Fruit fly (Drosophila melanogaster) whole organism, embryonic: ENCODE results near the gene Blm.

Source experiments
- Abd-B ChIP-seq: fragments of 200-800 bp; sonication (Bioruptor generic); optimal IDR thresholded peaks from 2 replicates; lab custom pipeline; 2018; ENCODE audit warnings: missing biosample characterization, mild to moderate bottlenecking, missing genetic modification characterization, moderate library complexity
- Antp ChIP-seq: fragments of 200-800 bp; sonication (Bioruptor generic); optimal IDR thresholded peaks from 3 replicates; lab custom pipeline; 2016; ENCODE audit warnings: missing biosample characterization, missing genetic modification characterization
- Asciz ChIP-seq: fragments of 200-800 bp; sonication (Bioruptor generic); optimal IDR thresholded peaks from 2 replicates; lab custom pipeline; 2017; ENCODE audit warnings: missing biosample characterization, mild to moderate bottlenecking, missing genetic modification characterization, missing genetic modification reagents
- Atf3 ChIP-seq: fragments of 200-800 bp; sonication (Bioruptor generic); optimal IDR thresholded peaks from 3 replicates; lab custom pipeline; 2016; ENCODE audit warnings: missing biosample characterization, missing genetic modification characterization
- BtbVII ChIP-seq: fragments of 200-800 bp; sonication (Bioruptor generic); optimal IDR thresholded peaks from 3 replicates; lab custom pipeline; 2017; ENCODE audit warnings: missing biosample characterization, mild to moderate bottlenecking, missing genetic modification characterization
- C15 ChIP-seq: fragments of 200-800 bp; sonication (Bioruptor generic); IDR thresholded peaks from 3 replicates; pipeline ENCODE4 v1.3.6; 2022; ENCODE audit warnings: missing biosample characterization, missing genetic modification characterization
- CG12769 ChIP-seq: fragments of 200-800 bp; sonication (Bioruptor generic); optimal IDR thresholded peaks from 2 replicates; lab custom pipeline; 2019; ENCODE audit warnings: missing biosample characterization, mild to moderate bottlenecking, missing genetic modification characterization, moderate library complexity
- CG13775 ChIP-seq: fragments of 200-800 bp; sonication (Bioruptor generic); optimal IDR thresholded peaks from 3 replicates; lab custom pipeline; 2017; ENCODE audit warnings: missing biosample characterization, mild to moderate bottlenecking, missing genetic modification characterization
- CG14710 ChIP-seq: fragments of 200-800 bp; sonication (Bioruptor generic); optimal IDR thresholded peaks from 3 replicates; lab custom pipeline; 2019; ENCODE audit warnings: missing biosample characterization, mild to moderate bottlenecking, missing genetic modification characterization, moderate library complexity
- CG17802 ChIP-seq: fragments of 200-800 bp; sonication (Bioruptor generic); optimal IDR thresholded peaks from 2 replicates; lab custom pipeline; 2018; ENCODE audit warnings: missing biosample characterization, mild to moderate bottlenecking, missing genetic modification characterization, moderate library complexity
- CG1832 ChIP-seq: fragments of 200-800 bp; sonication (Bioruptor generic); optimal IDR thresholded peaks from 2 replicates; lab custom pipeline; 2017; ENCODE audit warnings: missing biosample characterization, mild to moderate bottlenecking, missing genetic modification characterization, inconsistent platforms
- CG30431 ChIP-seq: fragments of 200-800 bp; sonication (Bioruptor generic); optimal IDR thresholded peaks from 2 replicates; lab custom pipeline; 2017; ENCODE audit warnings: missing biosample characterization, missing genetic modification characterization
- CG3163 ChIP-seq: fragments of 200-800 bp; sonication (Bioruptor generic); optimal IDR thresholded peaks from 3 replicates; lab custom pipeline; 2016; ENCODE audit warnings: missing biosample characterization, missing genetic modification characterization
- CG4360 ChIP-seq: fragments of 200-800 bp; sonication (Bioruptor generic); IDR thresholded peaks from 2 replicates; pipeline ENCODE4 v1.3.6; 2022; ENCODE audit warnings: missing biosample characterization, missing genetic modification characterization
- CG43689 ChIP-seq: fragments of 200-800 bp; sonication (Bioruptor generic); IDR thresholded peaks from 2 replicates; pipeline ENCODE4 v1.3.6; 2022; ENCODE audit warnings: missing biosample characterization, missing genetic modification characterization
- CG4707 ChIP-seq: fragments of 200-800 bp; sonication (Bioruptor generic); optimal IDR thresholded peaks from 2 replicates; lab custom pipeline; 2018; ENCODE audit warnings: missing biosample characterization, mild to moderate bottlenecking, missing genetic modification characterization, moderate library complexity
- CG5245 ChIP-seq: fragments of 200-800 bp; sonication (Bioruptor generic); optimal IDR thresholded peaks from 3 replicates; lab custom pipeline; 2016; ENCODE audit warnings: missing biosample characterization, missing genetic modification characterization
- CG6854 ChIP-seq: fragments of 200-800 bp; sonication (Bioruptor generic); optimal IDR thresholded peaks from 3 replicates; lab custom pipeline; 2017; ENCODE audit warnings: missing biosample characterization, mild to moderate bottlenecking, missing genetic modification characterization
- CG7928 ChIP-seq: fragments of 200-800 bp; sonication (Bioruptor generic); optimal IDR thresholded peaks from 2 replicates; lab custom pipeline; 2017; ENCODE audit warnings: missing biosample characterization, mild to moderate bottlenecking, missing genetic modification characterization
- CG7963 ChIP-seq: fragments of 200-800 bp; sonication (Bioruptor generic); IDR thresholded peaks from 3 replicates; pipeline ENCODE4 v1.3.6; 2022; ENCODE audit warnings: missing biosample characterization, missing genetic modification characterization; ENCODE audit not compliant: partially characterized antibody
- CG8478 ChIP-seq: fragments of >200 bp; optimal IDR thresholded peaks from 2 replicates; lab custom pipeline; 2018
- CoRest ChIP-seq: fragments of 200-800 bp; sonication (Bioruptor generic); optimal IDR thresholded peaks from 3 replicates; lab custom pipeline; 2018; ENCODE audit warnings: missing biosample characterization, mild to moderate bottlenecking, missing genetic modification characterization, moderate library complexity
- CrebB ChIP-seq: fragments of 200-800 bp; sonication (Bioruptor generic); optimal IDR thresholded peaks from 3 replicates; lab custom pipeline; 2018; ENCODE audit warnings: missing biosample characterization, mild to moderate bottlenecking, missing genetic modification characterization
- D ChIP-seq, 2 experiments: fragments of 200-800 bp in 1 of 2; fragments of >200 bp in 1 of 2; sonication (Bioruptor generic) in 1 of 2; optimal IDR thresholded peaks; 2 replicates in 1 of 2; 3 replicates in 1 of 2; lab custom pipeline; 2017; ENCODE audit warnings: mild to moderate bottlenecking in 1 of 2, missing biosample characterization in 1 of 2, missing genetic modification characterization in 1 of 2, missing genetic modification reagents in 1 of 2
- Doc2 ChIP-seq: fragments of 200-800 bp; sonication (Bioruptor generic); IDR thresholded peaks from 2 replicates; pipeline ENCODE4 v1.3.6; 2022; ENCODE audit warnings: missing biosample characterization, missing genetic modification characterization
- Elba2 ChIP-seq: fragments of 200-800 bp; sonication (Bioruptor generic); optimal IDR thresholded peaks from 3 replicates; lab custom pipeline; 2016; ENCODE audit warnings: missing biosample characterization, missing genetic modification characterization
- Ets97D ChIP-seq: fragments of 200-800 bp; sonication (Bioruptor generic); optimal IDR thresholded peaks from 3 replicates; lab custom pipeline; 2016; ENCODE audit warnings: missing biosample characterization, missing genetic modification characterization
- HHEX ChIP-seq: fragments of 200-800 bp; sonication (Bioruptor generic); optimal IDR thresholded peaks from 3 replicates; lab custom pipeline; 2017; ENCODE audit warnings: missing biosample characterization, mild to moderate bottlenecking, missing genetic modification characterization, missing genetic modification reagents
- HLH3B ChIP-seq: fragments of 200-800 bp; sonication (Bioruptor generic); IDR thresholded peaks from 2 replicates; pipeline ENCODE4 v1.3.6; 2022; ENCODE audit warnings: missing biosample characterization, missing genetic modification characterization
- Hmx ChIP-seq: fragments of 200-800 bp; sonication (Bioruptor generic); optimal IDR thresholded peaks from 2 replicates; lab custom pipeline; 2016; ENCODE audit warnings: missing biosample characterization, missing genetic modification characterization
- Hr39 ChIP-seq: fragments of >200 bp; optimal IDR thresholded peaks from 2 replicates; lab custom pipeline; 2017
- Hr51 ChIP-seq, 2 experiments: fragments of 200-800 bp; sonication (Bioruptor generic); optimal IDR thresholded peaks; 2 replicates in 1 of 2; 3 replicates in 1 of 2; lab custom pipeline; 2016 to 2018; ENCODE audit warnings: missing biosample characterization in 2 of 2, missing genetic modification characterization in 2 of 2, mild to moderate bottlenecking in 1 of 2, moderate library complexity in 1 of 2
- MBD-R2 ChIP-seq: fragments of 200-800 bp; sonication (Bioruptor generic); IDR thresholded peaks from 2 replicates; pipeline ENCODE4 v1.3.6; 2022; ENCODE audit warnings: missing biosample characterization, missing genetic modification characterization
- Poxn ChIP-seq: fragments of 200-800 bp; sonication (Bioruptor generic); IDR thresholded peaks from 2 replicates; pipeline ENCODE4 v1.3.6; 2022; ENCODE audit warnings: missing biosample characterization, missing genetic modification characterization
- bab2 ChIP-seq: fragments of 200-800 bp; sonication (Bioruptor generic); optimal IDR thresholded peaks from 2 replicates; lab custom pipeline; 2016; ENCODE audit warnings: missing biosample characterization, missing genetic modification characterization
- chinmo ChIP-seq: fragments of 200-800 bp; sonication (Bioruptor generic); IDR thresholded peaks from 4 replicates; pipeline ENCODE4 v1.3.6; 2022; ENCODE audit warnings: missing biosample characterization, missing genetic modification characterization; ENCODE audit not compliant: partially characterized antibody
- dan ChIP-seq: fragments of 200-800 bp; sonication (Bioruptor generic); IDR thresholded peaks from 2 replicates; pipeline ENCODE4 v1.3.6; 2022; ENCODE audit warnings: missing biosample characterization, missing genetic modification characterization
- dm ChIP-seq: fragments of 200-800 bp; sonication (Bioruptor generic); optimal IDR thresholded peaks from 3 replicates; lab custom pipeline; 2016; ENCODE audit warnings: missing biosample characterization, missing genetic modification characterization
- esg ChIP-seq: fragments of 200-800 bp; sonication (Bioruptor generic); conservative IDR thresholded peaks from 2 replicates; pipeline ENCODE4 v1.3.6; 2022; ENCODE audit warnings: missing biosample characterization, missing genetic modification characterization
- gsb ChIP-seq: fragments of 200-800 bp; sonication (Bioruptor generic); IDR thresholded peaks from 2 replicates; pipeline ENCODE4 v1.3.6; 2022; ENCODE audit warnings: missing biosample characterization, missing genetic modification characterization
- hkb ChIP-seq, 2 experiments: fragments of 200-800 bp in 1 of 2; fragments of >200 bp in 1 of 2; sonication (Bioruptor generic) in 1 of 2; IDR thresholded peaks in 1 of 2; optimal IDR thresholded peaks in 1 of 2; 2 replicates each; pipeline versions ENCODE4 v1.3.6 to Lab custom; 2017 to 2022; ENCODE audit warnings: missing biosample characterization in 1 of 2, missing genetic modification characterization in 1 of 2
- jumu ChIP-seq: fragments of 200-800 bp; sonication (Bioruptor generic); optimal IDR thresholded peaks from 3 replicates; lab custom pipeline; 2016; ENCODE audit warnings: missing biosample characterization, missing genetic modification characterization
- klu ChIP-seq: fragments of 200-800 bp; sonication (Bioruptor generic); IDR thresholded peaks from 2 replicates; pipeline ENCODE4 v1.3.6; 2022; ENCODE audit warnings: missing biosample characterization, missing genetic modification characterization
- luna ChIP-seq: fragments of 200-800 bp; sonication (Bioruptor generic); optimal IDR thresholded peaks from 2 replicates; lab custom pipeline; 2016; ENCODE audit warnings: missing biosample characterization, missing genetic modification characterization
- pnt ChIP-seq: fragments of 200-800 bp; sonication (Bioruptor generic); optimal IDR thresholded peaks from 3 replicates; lab custom pipeline; 2016; ENCODE audit warnings: missing biosample characterization, missing genetic modification characterization
- sna ChIP-seq: fragments of 200-800 bp; sonication (Bioruptor generic); IDR thresholded peaks from 2 replicates; pipeline ENCODE4 v1.3.6; 2022; ENCODE audit warnings: missing biosample characterization, missing genetic modification characterization; ENCODE audit not compliant: partially characterized antibody
- stc ChIP-seq: fragments of 200-800 bp; sonication (Bioruptor generic); IDR thresholded peaks from 2 replicates; pipeline ENCODE4 v1.3.6; 2022; ENCODE audit warnings: missing biosample characterization, missing genetic modification characterization
- tap ChIP-seq: fragments of 200-800 bp; optimal IDR thresholded peaks from 3 replicates; lab custom pipeline; 2019; ENCODE audit warnings: missing biosample characterization, mild to moderate bottlenecking, missing genetic modification characterization, moderate library complexity
- tll ChIP-seq, 2 experiments: fragments of 200-800 bp in 1 of 2; fragments of >200 bp in 1 of 2; sonication (Bioruptor generic) in 1 of 2; optimal IDR thresholded peaks; 2 replicates each; lab custom pipeline; 2017 to 2019; ENCODE audit warnings: missing biosample characterization in 2 of 2, missing genetic modification characterization in 2 of 2, mild to moderate bottlenecking in 1 of 2, moderate library complexity in 1 of 2

The Blm gene

DNA sequence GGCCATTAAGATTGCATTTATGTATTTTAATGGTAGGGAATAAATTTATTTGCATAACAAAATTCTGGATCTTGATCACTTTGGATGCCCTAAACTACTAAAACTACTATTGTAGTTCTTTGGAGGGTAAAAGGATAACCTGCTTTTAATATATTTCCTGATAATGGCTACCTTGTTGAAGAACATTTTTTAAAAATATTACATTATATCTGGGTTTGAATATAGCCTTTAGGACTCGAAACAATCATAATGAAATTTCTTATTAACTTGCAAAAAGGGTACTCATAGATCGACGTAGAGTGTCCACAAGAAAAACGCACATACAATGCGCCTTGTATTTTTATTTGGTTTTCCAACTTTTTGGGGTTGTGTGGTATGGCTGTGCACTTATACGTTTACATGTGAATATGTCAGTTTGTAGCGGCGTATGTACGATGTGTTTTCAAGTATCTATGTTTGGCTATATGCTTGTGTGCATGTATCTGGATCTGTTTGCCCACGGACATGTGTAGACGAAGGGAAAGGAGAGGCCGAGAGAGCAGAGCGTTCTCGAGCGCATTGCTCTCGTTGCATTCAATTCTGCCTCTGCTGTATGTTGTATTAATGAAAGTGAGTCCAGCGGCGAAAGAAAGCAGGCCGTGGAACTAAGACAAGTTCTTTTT, 37.9 kb upstream of the Blm start (continued):
- peak; percentile 62 for TF ChIP-seq Asciz
- peak; percentile 22; the same call in 1 of the 2 replicates for TF ChIP-seq stc (GFP tag; lab: Robert Waterston, UW)
- 0 out of 4 replicates have a peak, but pooled peaks have one; percentile 22 for TF ChIP-seq chinmo (GFP tag; lab: Robert Waterston, UW)
- TF ChIP-seq CG30431 (GFP tag; lab: Kevin White, UChicago): peak; percentile 86
- peak; percentile 76 for TF ChIP-seq CG13775
- peak; percentile 55 for TF ChIP-seq CG4707
- no peak for TF ChIP-seq Poxn (GFP tag; lab: Robert Waterston, UW)
- peak; percentile 28; the same call in 1 of the 2 replicates for TF ChIP-seq esg (GFP tag; lab: Robert Waterston, UW)
- TF ChIP-seq CG7963 (GFP tag; lab: Robert Waterston, UW): no peak
- TF ChIP-seq CG1832: no peak
- no peak for TF ChIP-seq CG6854 (GFP tag; lab: Kevin White, UChicago)
- TF ChIP-seq luna (GFP tag; lab: Kevin White, UChicago): no peak
- TF ChIP-seq CG17802 (tag; lab: Kevin White, UChicago): peak; percentile 44
- peak; percentile 50 for TF ChIP-seq CG5245 (GFP tag; lab: Kevin White, UChicago)
- peak; percentile 63 for TF ChIP-seq HLH3B
- TF ChIP-seq pnt: peak; percentile 61
- no peak for TF ChIP-seq dan
- TF ChIP-seq klu (GFP tag; lab: Robert Waterston, UW): no peak
- TF ChIP-seq HHEX (GFP tag; lab: Kevin White, UChicago): peak; percentile 18
- peak; percentile 12 for TF ChIP-seq CrebB (tag; lab: Kevin White, UChicago)
- peak; percentile 20 for TF ChIP-seq dm (GFP tag; lab: Kevin White, UChicago)
- TF ChIP-seq jumu (GFP tag; lab: Kevin White, UChicago): peak; percentile 28
- no peak for TF ChIP-seq C15 (GFP tag; lab: Robert Waterston, UW)
- TF ChIP-seq Doc2: no peak
- no peak for TF ChIP-seq CG7928 (GFP tag; lab: Kevin White, UChicago)
- no peak for TF ChIP-seq sna
- TF ChIP-seq CG12769 (tag; lab: Kevin White, UChicago): no peak
- TF ChIP-seq Elba2 (GFP tag; lab: Kevin White, UChicago): no peak
- TF ChIP-seq CoRest: peak; percentile 86
- TF ChIP-seq Ets97D (GFP tag; lab: Kevin White, UChicago): peak; percentile 3
- no peak for TF ChIP-seq D (optimal IDR thresholded peaks at IDR 0.05; lab: Kevin White, UChicago)
- peak; percentile 79 for TF ChIP-seq D (GFP tag; optimal IDR thresholded peaks at IDR 0.05; lab: Kevin White, UChicago)
- TF ChIP-seq Hr51 (GFP tag; optimal IDR thresholded peaks at IDR 0.05; lab: Kevin White, UChicago): peak in 1 of 2 experiments; percentile 57
- no peak for TF ChIP-seq CG4360 (GFP tag; lab: Robert Waterston, UW)
- TF ChIP-seq CG3163 (GFP tag; lab: Kevin White, UChicago): no peak
- TF ChIP-seq Hmx: peak; percentile 37
- TF ChIP-seq Antp (GFP tag; lab: Kevin White, UChicago): peak; percentile 37
- peak; percentile 89 for TF ChIP-seq CG14710 (tag; lab: Kevin White, UChicago)
- TF ChIP-seq gsb (GFP tag; lab: Robert Waterston, UW): no peak
- peak; percentile 81 for TF ChIP-seq Abd-B
- TF ChIP-seq tap: peak; percentile 43
- TF ChIP-seq hkb (optimal IDR thresholded peaks at IDR 0.05; lab: Kevin White, UChicago): no peak
- TF ChIP-seq hkb (GFP tag; IDR thresholded peaks at IDR 0.05; lab: Robert Waterston, UW): peak; percentile 60; the same call in 1 of the 2 replicates
- no peak for TF ChIP-seq Hr39 (lab: Kevin White, UChicago)
- peak in 1 of 2 experiments; percentile 77 for TF ChIP-seq tll (GFP tag; optimal IDR thresholded peaks at IDR 0.05; lab: Kevin White, UChicago)
- TF ChIP-seq CG43689 (GFP tag; lab: Robert Waterston, UW): no peak
- TF ChIP-seq Atf3 (GFP tag; lab: Kevin White, UChicago): peak; percentile 36
- peak; percentile 49 for TF ChIP-seq BtbVII (GFP tag; lab: Kevin White, UChicago)
- TF ChIP-seq MBD-R2 (GFP tag; lab: Robert Waterston, UW): no peak
- TF ChIP-seq CG8478 (lab: Kevin White, UChicago): no peak
- peak; percentile 58 for TF ChIP-seq bab2 (GFP tag; lab: Kevin White, UChicago)
